Fruit fly (Drosophila melanogaster): ENCODE results near the gene CG31668.

CG31668 gene

DNA sequence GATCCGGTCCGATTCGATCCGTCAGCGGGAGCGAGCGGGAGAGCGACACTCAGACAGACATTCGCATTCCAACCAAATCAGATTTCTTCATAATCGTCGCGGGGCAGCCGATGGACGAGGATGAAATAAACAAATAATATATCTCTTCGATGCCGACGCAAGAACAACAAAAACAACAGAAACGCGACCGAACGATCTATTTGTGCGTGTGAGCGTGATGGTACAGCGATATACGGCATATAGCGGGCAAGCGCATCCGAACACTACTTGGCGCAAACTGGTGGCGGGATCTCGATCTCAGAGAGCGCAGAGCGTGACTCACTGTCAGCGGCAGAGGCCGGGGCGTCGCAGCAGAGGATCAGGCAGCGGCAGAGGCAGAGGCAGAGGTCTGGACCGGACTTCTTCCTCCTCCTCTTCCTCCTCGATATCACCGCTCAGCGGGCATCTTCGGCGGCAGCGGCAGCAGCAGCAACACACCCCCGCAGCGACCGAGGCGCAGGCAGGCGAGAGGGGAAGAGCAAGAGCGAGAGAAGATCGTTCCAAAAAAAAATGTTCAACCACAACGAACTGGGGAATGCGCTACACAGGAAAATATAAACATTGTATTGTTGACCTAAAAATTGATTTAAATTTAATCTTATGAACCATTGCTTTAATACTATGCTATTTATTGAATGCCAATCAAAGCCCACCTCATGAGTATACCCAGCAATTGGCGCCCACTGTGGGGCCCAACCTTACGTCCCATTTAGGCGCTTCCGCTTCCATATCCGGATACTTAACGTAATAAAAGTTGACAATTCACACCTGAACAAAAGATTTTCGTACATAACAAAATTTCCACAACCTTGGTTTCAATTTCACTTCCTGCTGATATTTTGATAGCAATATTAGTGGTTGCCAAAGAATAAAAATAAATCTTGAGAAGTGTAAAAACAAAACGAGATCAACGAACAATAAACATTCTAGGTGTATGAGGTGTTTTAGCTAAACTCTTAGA, 44.4 kb downstream of the CG31668 start (continued):
- TF ChIP-seq jigr1 (GFP tag; IDR thresholded peaks at IDR 0.05) (no peak), kah (GFP tag; optimal IDR thresholded peaks at IDR 0.05) (no peak), pho (GFP tag; optimal IDR thresholded peaks at IDR 0.05) (no peak), CG34422 (GFP tag; IDR thresholded peaks at IDR 0.05) (peak; percentile 33; the same call in 1 of the 3 replicates), CG17829 (tag; optimal IDR thresholded peaks at IDR 0.05) (peak; percentile 6), wek (GFP tag; optimal IDR thresholded peaks at IDR 0.05) (no peak), ssp (GFP tag; IDR thresholded peaks at IDR 0.05) (no peak), CG18599 (GFP tag; optimal IDR thresholded peaks at IDR 0.05) (peak; percentile 45), Dbx (GFP tag; IDR thresholded peaks at IDR 0.05) (no peak), CG9437 (GFP tag; optimal IDR thresholded peaks at IDR 0.05) (peak; percentile 80), emc (GFP tag; optimal IDR thresholded peaks at IDR 0.05) (no peak), YL-1 (GFP tag; optimal IDR thresholded peaks at IDR 0.05) (no peak), CG6791 (GFP tag; IDR thresholded peaks at IDR 0.05; ENCODE audit: partially characterized antibody) (0 out of 3 replicates have a peak, but pooled peaks have one; percentile 26), MTF-1 (GFP tag; optimal IDR thresholded peaks at IDR 0.05; ENCODE audit: borderline replicate concordance) (no peak), Hr3 (GFP tag; optimal IDR thresholded peaks at IDR 0.05) (peak; percentile 63), pros (GFP tag; optimal IDR thresholded peaks at IDR 0.05) (peak; percentile 97), CG3995 (GFP tag; optimal IDR thresholded peaks at IDR 0.05) (no peak), Taf1 (GFP tag; IDR thresholded peaks at IDR 0.05) (0 out of 2 replicates have a peak, but pooled peaks have one; percentile 36), Nf-YB (GFP tag; optimal IDR thresholded peaks at IDR 0.05) (no peak), CG1792 (GFP tag; optimal IDR thresholded peaks at IDR 0.05) (no peak), jing (GFP tag; optimal IDR thresholded peaks at IDR 0.05) (no peak), cato (GFP tag; optimal IDR thresholded peaks at IDR 0.05; ENCODE audit: borderline replicate concordance) (peak; percentile 19), wor (GFP tag; IDR thresholded peaks at IDR 0.05) (no peak), hb (GFP tag; IDR thresholded peaks at IDR 0.05; ENCODE audit: partially characterized antibody) (no peak), Dek (tag; optimal IDR thresholded peaks at IDR 0.05) (no peak), CG18764 (GFP tag; optimal IDR thresholded peaks at IDR 0.05) (peak; percentile 25), al (GFP tag; IDR thresholded peaks at IDR 0.05) (no peak), BtbVII (GFP tag; optimal IDR thresholded peaks at IDR 0.05) (no peak), CG10321 (GFP tag; IDR thresholded peaks at IDR 0.05) (no peak), CG1529 (GFP tag; optimal IDR thresholded peaks at IDR 0.05) (no peak), CG9727 (GFP tag; optimal IDR thresholded peaks at IDR 0.05) (peak; percentile 58), Hr51 (GFP tag; optimal IDR thresholded peaks at IDR 0.05) (no peak), cad (GFP tag; optimal IDR thresholded peaks at IDR 0.05) (no peak), gsb-n (tag; optimal IDR thresholded peaks at IDR 0.05) (peak; percentile 27), sug (tag; optimal IDR thresholded peaks at IDR 0.05) (peak; percentile 67), run (tag; optimal IDR thresholded peaks at IDR 0.05) (no peak), kay (GFP tag; optimal IDR thresholded peaks at IDR 0.05) (peak; percentile 83), dimm (GFP tag; IDR thresholded peaks at IDR 0.05) (no peak), Dref (GFP tag; IDR thresholded peaks at IDR 0.05) (no peak), nmo (GFP tag; optimal IDR thresholded peaks at IDR 0.05) (peak; percentile 65), dysf (GFP tag; IDR thresholded peaks at IDR 0.05) (peak; percentile 51; the same call in 2 of the 3 replicates), Chrac-16 (GFP tag; optimal IDR thresholded peaks at IDR 0.05) (peak; percentile 30), CG5953 (GFP tag; IDR thresholded peaks at IDR 0.05) (no peak), CG8765 (GFP tag; IDR thresholded peaks at IDR 0.05) (no peak; the same call in 1 of the 2 replicates), vvl (GFP tag; IDR thresholded peaks at IDR 0.05) (peak; percentile 67), vfl (GFP tag; optimal IDR thresholded peaks at IDR 0.05) (peak; percentile 22), mld (GFP tag; IDR thresholded peaks at IDR 0.05; ENCODE audit: partially characterized antibody) (no peak), ap (GFP tag; IDR thresholded peaks at IDR 0.05) (peak; percentile 34; the same call in 1 of the 2 replicates)
